Fruit fly (Drosophila melanogaster) whole organism, embryonic: ENCODE data around the gene CG7564.

ENCODE experiments used
- Antp ChIP-seq: fragments of 200-800 bp; sonication (Bioruptor generic); optimal IDR thresholded peaks from 3 replicates; lab custom pipeline; 2016; ENCODE audit warnings: missing biosample characterization, missing genetic modification characterization
- B-H1 ChIP-seq: fragments of 200-800 bp; sonication (Bioruptor generic); IDR thresholded peaks from 3 replicates; pipeline ENCODE4 v1.3.6; 2022; ENCODE audit warnings: missing biosample characterization, missing genetic modification characterization
- CG11093 ChIP-seq: fragments of 200-800 bp; sonication (Bioruptor generic); IDR thresholded peaks from 3 replicates; pipeline ENCODE4 v1.3.6; 2022; ENCODE audit warnings: missing biosample characterization, missing genetic modification characterization
- CG11504 ChIP-seq: fragments of 200-800 bp; sonication (Bioruptor generic); optimal IDR thresholded peaks from 3 replicates; lab custom pipeline; 2019; ENCODE audit warnings: missing biosample characterization, mild to moderate bottlenecking, missing genetic modification characterization, moderate library complexity
- CG11723 ChIP-seq: fragments of 200-800 bp; sonication (Bioruptor generic); optimal IDR thresholded peaks from 2 replicates; lab custom pipeline; 2017; ENCODE audit warnings: missing biosample characterization, mild to moderate bottlenecking, missing genetic modification characterization
- CG12104 ChIP-seq: fragments of 200-800 bp; sonication (Bioruptor generic); optimal IDR thresholded peaks from 3 replicates; lab custom pipeline; 2016; ENCODE audit warnings: missing biosample characterization, missing genetic modification characterization
- CG12391 ChIP-seq: fragments of 200-800 bp; sonication (Bioruptor generic); optimal IDR thresholded peaks from 3 replicates; lab custom pipeline; 2018; ENCODE audit warnings: missing biosample characterization, mild to moderate bottlenecking, missing genetic modification characterization, moderate library complexity
- CG12942 ChIP-seq: fragments of 200-800 bp; sonication (Bioruptor generic); optimal IDR thresholded peaks from 3 replicates; lab custom pipeline; 2016; ENCODE audit warnings: missing biosample characterization, missing genetic modification characterization
- CG13287 ChIP-seq: fragments of 200-800 bp; sonication (Bioruptor generic); IDR thresholded peaks from 2 replicates; pipeline ENCODE4 v1.3.6; 2022; ENCODE audit warnings: missing biosample characterization, missing genetic modification characterization; ENCODE audit not compliant: partially characterized antibody
- CG14441 ChIP-seq: fragments of 200-800 bp; sonication (Bioruptor generic); IDR thresholded peaks from 2 replicates; pipeline ENCODE4 v1.3.6; 2022; ENCODE audit warnings: missing biosample characterization, missing genetic modification characterization
- CG14710 ChIP-seq: fragments of 200-800 bp; sonication (Bioruptor generic); optimal IDR thresholded peaks from 3 replicates; lab custom pipeline; 2019; ENCODE audit warnings: missing biosample characterization, mild to moderate bottlenecking, missing genetic modification characterization, moderate library complexity
- CG14965 ChIP-seq: fragments of 200-800 bp; sonication (Bioruptor generic); optimal IDR thresholded peaks from 2 replicates; lab custom pipeline; 2016; ENCODE audit warnings: missing biosample characterization, missing genetic modification characterization, borderline replicate concordance
- CG15601 ChIP-seq: fragments of 200-800 bp; sonication (Bioruptor generic); optimal IDR thresholded peaks from 3 replicates; lab custom pipeline; 2019; ENCODE audit warnings: missing biosample characterization, mild to moderate bottlenecking, missing genetic modification characterization, moderate library complexity
- CG1603 ChIP-seq: fragments of 200-800 bp; sonication (Bioruptor generic); optimal IDR thresholded peaks from 2 replicates; lab custom pipeline; 2019; ENCODE audit warnings: missing biosample characterization, mild to moderate bottlenecking, missing genetic modification characterization, moderate library complexity
- CG17186 ChIP-seq: fragments of 200-800 bp; sonication (Bioruptor generic); optimal IDR thresholded peaks from 3 replicates; lab custom pipeline; 2017; ENCODE audit warnings: missing biosample characterization, missing genetic modification reagents, missing genetic modification characterization
- CG1792 ChIP-seq: fragments of 200-800 bp; sonication (Bioruptor generic); optimal IDR thresholded peaks from 2 replicates; lab custom pipeline; 2016; ENCODE audit warnings: missing biosample characterization, missing genetic modification characterization
- CG18476 ChIP-seq: fragments of 200-800 bp; sonication (Bioruptor generic); optimal IDR thresholded peaks from 2 replicates; lab custom pipeline; 2016; ENCODE audit warnings: missing biosample characterization, mild to moderate bottlenecking, missing genetic modification characterization
- CG2678 ChIP-seq: fragments of 200-800 bp; sonication (Bioruptor generic); optimal IDR thresholded peaks from 3 replicates; lab custom pipeline; 2019; ENCODE audit warnings: missing biosample characterization, mild to moderate bottlenecking, missing genetic modification characterization, moderate library complexity
- CG31388 ChIP-seq: fragments of 200-800 bp; sonication (Bioruptor generic); optimal IDR thresholded peaks from 2 replicates; lab custom pipeline; 2016; ENCODE audit warnings: missing biosample characterization, missing genetic modification characterization
- CG31441 ChIP-seq: fragments of 200-800 bp; sonication (Bioruptor generic); IDR thresholded peaks from 2 replicates; pipeline ENCODE4 v1.3.6; 2022; ENCODE audit warnings: missing biosample characterization, missing genetic modification characterization
- CG33213 ChIP-seq: fragments of 200-800 bp; sonication (Bioruptor generic); optimal IDR thresholded peaks from 3 replicates; lab custom pipeline; 2016; ENCODE audit warnings: missing biosample characterization, missing genetic modification characterization
- CG43689 ChIP-seq: fragments of 200-800 bp; sonication (Bioruptor generic); IDR thresholded peaks from 2 replicates; pipeline ENCODE4 v1.3.6; 2022; ENCODE audit warnings: missing biosample characterization, missing genetic modification characterization
- CG4424 ChIP-seq: fragments of 200-800 bp; sonication (Bioruptor generic); optimal IDR thresholded peaks from 3 replicates; lab custom pipeline; 2016; ENCODE audit warnings: missing biosample characterization, missing genetic modification characterization
- CG8388 ChIP-seq: fragments of 200-800 bp; sonication (Bioruptor generic); optimal IDR thresholded peaks from 2 replicates; lab custom pipeline; 2019; ENCODE audit warnings: missing biosample characterization, mild to moderate bottlenecking, missing genetic modification characterization, moderate library complexity
- Dbx ChIP-seq: fragments of 200-800 bp; sonication (Bioruptor generic); IDR thresholded peaks from 3 replicates; pipeline ENCODE4 v1.3.6; 2022; ENCODE audit warnings: missing biosample characterization, missing genetic modification characterization
- Ets65A ChIP-seq: fragments of 200-800 bp; sonication (Bioruptor generic); peaks from one replicate; lab custom pipeline; 2016; ENCODE audit warnings: missing biosample characterization, missing genetic modification characterization
- HLH3B ChIP-seq: fragments of 200-800 bp; sonication (Bioruptor generic); IDR thresholded peaks from 2 replicates; pipeline ENCODE4 v1.3.6; 2022; ENCODE audit warnings: missing biosample characterization, missing genetic modification characterization
- Hmr ChIP-seq: fragments of 200-800 bp; sonication (Bioruptor generic); optimal IDR thresholded peaks from 3 replicates; lab custom pipeline; 2017; ENCODE audit warnings: mild to moderate bottlenecking, missing biosample characterization, missing genetic modification reagents, missing genetic modification characterization
- Med ChIP-seq: fragments of 200-800 bp; sonication (Bioruptor generic); peaks from one replicate; lab custom pipeline; 2016; ENCODE audit warnings: missing biosample characterization, missing genetic modification characterization, mild to moderate bottlenecking, inconsistent platforms, moderate library complexity
- Myb ChIP-seq: fragments of 200-800 bp; sonication (Bioruptor generic); optimal IDR thresholded peaks from 2 replicates; lab custom pipeline; 2016; ENCODE audit warnings: missing biosample characterization, missing genetic modification characterization
- NFAT ChIP-seq: fragments of 200-800 bp; sonication (Bioruptor generic); IDR thresholded peaks from 2 replicates; pipeline ENCODE4 v1.3.6; 2022; ENCODE audit warnings: missing biosample characterization, missing genetic modification characterization
- NfI ChIP-seq: fragments of 200-800 bp; sonication (Bioruptor generic); optimal IDR thresholded peaks from 3 replicates; lab custom pipeline; 2018; ENCODE audit warnings: missing biosample characterization, mild to moderate bottlenecking, missing genetic modification characterization, moderate library complexity
- Six4 ChIP-seq: fragments of 200-800 bp; sonication (Bioruptor generic); optimal IDR thresholded peaks from 2 replicates; lab custom pipeline; 2016; ENCODE audit warnings: missing biosample characterization, missing genetic modification characterization
- abd-A ChIP-seq: fragments of 200-800 bp; sonication (Bioruptor generic); optimal IDR thresholded peaks from 3 replicates; lab custom pipeline; 2019; ENCODE audit warnings: missing biosample characterization, mild to moderate bottlenecking, missing genetic modification characterization, moderate library complexity
- amos ChIP-seq: fragments of 200-800 bp; sonication (Bioruptor generic); IDR thresholded peaks from 2 replicates; pipeline ENCODE4 v1.3.6; 2022; ENCODE audit warnings: missing biosample characterization, missing genetic modification characterization; ENCODE audit not compliant: partially characterized antibody
- bab2 ChIP-seq: fragments of 200-800 bp; sonication (Bioruptor generic); optimal IDR thresholded peaks from 2 replicates; lab custom pipeline; 2016; ENCODE audit warnings: missing biosample characterization, missing genetic modification characterization
- bsh ChIP-seq, 2 experiments: fragments of 200-800 bp; sonication (Bioruptor generic); optimal IDR thresholded peaks; 2 replicates each; lab custom pipeline; 2017 to 2018; ENCODE audit warnings: mild to moderate bottlenecking in 2 of 2, missing biosample characterization in 2 of 2, missing genetic modification characterization in 2 of 2, moderate library complexity in 1 of 2
- caup ChIP-seq: fragments of 200-800 bp; sonication (Bioruptor generic); optimal IDR thresholded peaks from 3 replicates; lab custom pipeline; 2017; ENCODE audit warnings: missing biosample characterization, mild to moderate bottlenecking, missing genetic modification characterization, moderate library complexity; ENCODE audit not compliant: severe bottlenecking
- dati ChIP-seq: fragments of 200-800 bp; sonication (Bioruptor generic); IDR thresholded peaks from 2 replicates; pipeline ENCODE4 v1.3.6; 2022; ENCODE audit warnings: missing biosample characterization, missing genetic modification characterization
- dpn ChIP-seq, 2 experiments: fragments of 200-800 bp; sonication (Bioruptor generic); optimal IDR thresholded peaks; 3 replicates each; lab custom pipeline; 2016; ENCODE audit warnings: missing biosample characterization in 2 of 2, missing genetic modification characterization in 2 of 2
- fd96Cb ChIP-seq: fragments of 200-800 bp; sonication (Bioruptor generic); optimal IDR thresholded peaks from 2 replicates; lab custom pipeline; 2018; ENCODE audit warnings: missing biosample characterization, mild to moderate bottlenecking, missing genetic modification characterization, moderate library complexity
- grau ChIP-seq: fragments of 200-800 bp; optimal IDR thresholded peaks from 3 replicates; lab custom pipeline; 2019; ENCODE audit warnings: missing biosample characterization, mild to moderate bottlenecking, missing genetic modification characterization, moderate library complexity
- kay ChIP-seq: fragments of 200-800 bp; sonication (Bioruptor generic); optimal IDR thresholded peaks from 2 replicates; lab custom pipeline; 2016; ENCODE audit warnings: missing biosample characterization, missing genetic modification characterization
- lbe ChIP-seq: fragments of 200-800 bp; sonication (Bioruptor generic); optimal IDR thresholded peaks from 2 replicates; lab custom pipeline; 2016; ENCODE audit warnings: missing biosample characterization, mild to moderate bottlenecking, missing genetic modification characterization
- nmo ChIP-seq: fragments of 200-800 bp; sonication (Bioruptor generic); optimal IDR thresholded peaks from 2 replicates; lab custom pipeline; 2018; ENCODE audit warnings: missing biosample characterization, mild to moderate bottlenecking, missing genetic modification characterization, moderate library complexity
- prd ChIP-seq, 3 experiments: fragments of >200 bp in 2 of 3; fragments of 200-800 bp in 1 of 3; sonication (Bioruptor generic) in 1 of 3; optimal IDR thresholded peaks in 2 of 3; IDR thresholded peaks in 1 of 3; 2 replicates in 2 of 3; 3 replicates in 1 of 3; pipeline versions ENCODE4 v1.3.6 to Lab custom; 2017 to 2022; ENCODE audit warnings: missing biosample characterization in 1 of 3, missing genetic modification characterization in 1 of 3
- sc ChIP-seq, 3 experiments: fragments of >200 bp in 2 of 3; fragments of 200-800 bp in 1 of 3; sonication (Bioruptor generic) in 1 of 3; optimal IDR thresholded peaks; 2 replicates in 2 of 3; 3 replicates in 1 of 3; lab custom pipeline; 2017; ENCODE audit warnings: mild to moderate bottlenecking in 1 of 3, missing biosample characterization in 1 of 3, missing genetic modification characterization in 1 of 3, missing genetic modification reagents in 1 of 3
- stc ChIP-seq: fragments of 200-800 bp; sonication (Bioruptor generic); IDR thresholded peaks from 2 replicates; pipeline ENCODE4 v1.3.6; 2022; ENCODE audit warnings: missing biosample characterization, missing genetic modification characterization

CG7564 gene

dm6 chr3L:17496871-17497492 is 17.1 kb upstream of the CG7564 start (continued):
- TF ChIP-seq CG8388 (no peak), bsh (GFP tag; optimal IDR thresholded peaks at IDR 0.05; lab: Kevin White, UChicago) (peak; percentile 39 to 49), CG4424 (GFP tag; lab: Kevin White, UChicago) (no peak), CG11723 (GFP tag; lab: Kevin White, UChicago) (no peak), grau (tag; lab: Kevin White, UChicago) (peak; percentile 17), B-H1 (GFP tag; lab: Robert Waterston, UW) (no peak), bab2 (GFP tag; lab: Kevin White, UChicago) (no peak), CG11093 (GFP tag; lab: Robert Waterston, UW) (no peak), CG31388 (no peak), CG15601 (tag; lab: Kevin White, UChicago) (no peak), CG14710 (peak; percentile 8), lbe (no peak), CG11504 (tag; lab: Kevin White, UChicago) (peak; percentile 60), CG1792 (GFP tag; lab: Kevin White, UChicago) (no peak), dati (no peak), nmo (GFP tag; lab: Kevin White, UChicago) (peak; percentile 28), CG14965 (GFP tag; lab: Kevin White, UChicago) (no peak), CG13287 (no peak), CG12391 (tag; lab: Kevin White, UChicago) (peak; percentile 30), dpn (GFP tag; optimal IDR thresholded peaks at IDR 0.05; lab: Kevin White, UChicago) (peak; percentile 2 to 5), HLH3B (no peak), sc (optimal IDR thresholded peaks at IDR 0.05; lab: Kevin White, UChicago) (no peak), sc (GFP tag; optimal IDR thresholded peaks at IDR 0.05; lab: Kevin White, UChicago) (no peak), CG33213 (GFP tag; lab: Kevin White, UChicago) (no peak), amos (GFP tag; lab: Robert Waterston, UW) (no peak), Ets65A (GFP tag; lab: Kevin White, UChicago) (peak; percentile 67), Hmr (GFP tag; lab: Kevin White, UChicago) (no peak), abd-A (no peak), CG14441 (GFP tag; lab: Robert Waterston, UW) (no peak), NfI (GFP tag; lab: Kevin White, UChicago) (peak; percentile 10), CG1603 (tag; lab: Kevin White, UChicago) (no peak), CG17186 (GFP tag; lab: Kevin White, UChicago) (no peak), Myb (GFP tag; lab: Kevin White, UChicago) (no peak), Antp (GFP tag; lab: Kevin White, UChicago) (no peak), caup (GFP tag; lab: Kevin White, UChicago) (no peak), CG12942 (peak; percentile 22), CG12104 (GFP tag; lab: Kevin White, UChicago) (no peak), Med (GFP tag; lab: Kevin White, UChicago) (peak; percentile 60), prd (optimal IDR thresholded peaks at IDR 0.05; lab: Kevin White, UChicago) (no peak), prd (GFP tag; IDR thresholded peaks at IDR 0.05; lab: Robert Waterston, UW) (peak; percentile 32; the same call in 1 of the 3 replicates), CG43689 (GFP tag; lab: Robert Waterston, UW) (no peak), NFAT (GFP tag; lab: Robert Waterston, UW) (no peak), CG31441 (0 out of 2 replicates have a peak, but pooled peaks have one; percentile 40), fd96Cb (tag; lab: Kevin White, UChicago) (peak; percentile 27), Dbx (no peak), kay (GFP tag; lab: Kevin White, UChicago) (no peak), CG2678 (tag; lab: Kevin White, UChicago) (peak; percentile 28), stc (GFP tag; lab: Robert Waterston, UW) (peak; percentile 27; the same call in 1 of the 2 replicates), CG18476 (GFP tag; lab: Kevin White, UChicago) (no peak), Six4 (peak; percentile 15)
